Fruit fly (Drosophila melanogaster) whole organism, prepupa: Measurements from ENCODE around the gene Pgm1.

Experiments used
- Blimp-1 ChIP-seq: fragments of 200-800 bp; sonication (Bioruptor generic); optimal IDR thresholded peaks from 3 replicates; lab custom pipeline; 2017; ENCODE audit warnings: missing biosample characterization, missing genetic modification characterization, mild to moderate bottlenecking, moderate library complexity, missing genetic modification reagents
- CG10669 ChIP-seq: fragments of 200-800 bp; sonication (Bioruptor generic); optimal IDR thresholded peaks from 3 replicates; lab custom pipeline; 2018; ENCODE audit warnings: missing biosample characterization, mild to moderate bottlenecking, missing genetic modification characterization, moderate library complexity
- CG11902 ChIP-seq: fragments of 200-800 bp; sonication (Bioruptor generic); optimal IDR thresholded peaks from 3 replicates; lab custom pipeline; 2016; ENCODE audit warnings: missing biosample characterization, missing genetic modification characterization
- CG6163 ChIP-seq: fragments of 200-800 bp; sonication (Bioruptor generic); IDR thresholded peaks from 3 replicates; pipeline ENCODE4 v1.3.6; 2022; ENCODE audit warnings: missing biosample characterization, missing genetic modification characterization
- CG7368 ChIP-seq: fragments of 200-800 bp; sonication (Bioruptor generic); optimal IDR thresholded peaks from 3 replicates; lab custom pipeline; 2016; ENCODE audit warnings: missing biosample characterization, missing genetic modification characterization
- CG8119 ChIP-seq: fragments of 200-800 bp; sonication (Bioruptor generic); IDR thresholded peaks from 3 replicates; pipeline ENCODE4 v1.3.6; 2022; ENCODE audit warnings: missing biosample characterization, missing genetic modification characterization
- CG8632 ChIP-seq: fragments of 200-800 bp; sonication (Bioruptor generic); optimal IDR thresholded peaks from 3 replicates; lab custom pipeline; 2016; ENCODE audit warnings: missing biosample characterization, missing genetic modification characterization
- Eip78C ChIP-seq: fragments of 200-800 bp; sonication (Bioruptor generic); peaks from one replicate; lab custom pipeline; 2016; ENCODE audit warnings: missing biosample characterization, missing genetic modification characterization
- Ets21C ChIP-seq: fragments of 200-800 bp; sonication (Bioruptor generic); optimal IDR thresholded peaks from 3 replicates; lab custom pipeline; 2016; ENCODE audit warnings: missing biosample characterization, missing genetic modification characterization
- Lpt ChIP-seq: fragments of 200-800 bp; sonication (Bioruptor generic); optimal IDR thresholded peaks from 3 replicates; lab custom pipeline; 2016; ENCODE audit warnings: missing biosample characterization, missing genetic modification characterization
- OdsH ChIP-seq: fragments of 200-800 bp; sonication (Bioruptor generic); optimal IDR thresholded peaks from 3 replicates; lab custom pipeline; 2016; ENCODE audit warnings: missing biosample characterization, missing genetic modification characterization
- Sox14 ChIP-seq: fragments of 200-800 bp; sonication (Bioruptor generic); optimal IDR thresholded peaks from 3 replicates; lab custom pipeline; 2016; ENCODE audit warnings: missing biosample characterization, missing genetic modification characterization
- dsx ChIP-seq: fragments of 200-800 bp; optimal IDR thresholded peaks from 3 replicates; lab custom pipeline; 2019; ENCODE audit warnings: missing biosample characterization, mild to moderate bottlenecking, missing genetic modification characterization, moderate library complexity; ENCODE audit not compliant: poor library complexity, severe bottlenecking

DNA sequence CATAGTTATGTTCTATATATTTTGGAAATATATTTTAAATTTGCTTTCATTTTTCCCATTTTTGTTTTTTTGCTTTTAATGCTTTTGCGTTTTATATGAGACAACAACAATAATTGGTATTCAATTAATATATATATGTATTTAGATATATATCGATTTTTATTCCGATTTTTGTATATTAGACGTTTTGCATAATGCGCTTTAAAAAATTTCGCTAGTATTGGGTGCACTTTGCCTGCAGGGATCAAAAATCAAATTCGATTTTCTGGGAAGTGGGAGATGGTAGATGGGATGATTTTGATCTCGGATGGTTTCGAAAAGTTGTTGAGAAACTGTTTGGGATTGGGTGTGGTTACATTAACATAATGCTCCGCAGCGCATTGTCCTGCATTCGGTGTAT is 9.4 kb upstream of the Pgm1 start, which contains the start of gene CG5157:
- no peak for TF ChIP-seq CG8119
- TF ChIP-seq CG11902 (GFP tag; lab: Kevin White, UChicago), result no peak
- no peak for TF ChIP-seq Eip78C
- no peak for TF ChIP-seq CG7368 (GFP tag; lab: Kevin White, UChicago)
- TF ChIP-seq OdsH (GFP tag; lab: Kevin White, UChicago), result no peak
- TF ChIP-seq dsx (GFP tag; lab: Kevin White, UChicago), result no peak
- no peak for TF ChIP-seq Lpt (GFP tag; lab: Kevin White, UChicago)
- TF ChIP-seq CG6163 (GFP tag; lab: Robert Waterston, UW), result no peak
- no peak for TF ChIP-seq Blimp-1
- no peak for TF ChIP-seq CG8632 (GFP tag; lab: Kevin White, UChicago)
- TF ChIP-seq CG10669, result no peak
- TF ChIP-seq Ets21C, result no peak
- no peak for TF ChIP-seq Sox14
